Fruit fly (Drosophila melanogaster) whole organism, embryonic: ENCODE measurements around the gene CG18788.

Experiments used
- CG3838 ChIP-seq: fragments of 200-800 bp; sonication (Bioruptor generic); optimal IDR thresholded peaks from 3 replicates; lab custom pipeline; 2016; ENCODE audit warnings: missing biosample characterization, missing genetic modification characterization
- corto ChIP-seq: fragments of 200-800 bp; sonication (Bioruptor generic); optimal IDR thresholded peaks from 2 replicates; lab custom pipeline; 2016; ENCODE audit warnings: missing biosample characterization, mild to moderate bottlenecking, missing genetic modification characterization, moderate library complexity
- pfk ChIP-seq: fragments of 200-800 bp; sonication (Bioruptor generic); optimal IDR thresholded peaks from 2 replicates; lab custom pipeline; 2018; ENCODE audit warnings: missing biosample characterization, mild to moderate bottlenecking, missing genetic modification characterization, moderate library complexity

DNA sequence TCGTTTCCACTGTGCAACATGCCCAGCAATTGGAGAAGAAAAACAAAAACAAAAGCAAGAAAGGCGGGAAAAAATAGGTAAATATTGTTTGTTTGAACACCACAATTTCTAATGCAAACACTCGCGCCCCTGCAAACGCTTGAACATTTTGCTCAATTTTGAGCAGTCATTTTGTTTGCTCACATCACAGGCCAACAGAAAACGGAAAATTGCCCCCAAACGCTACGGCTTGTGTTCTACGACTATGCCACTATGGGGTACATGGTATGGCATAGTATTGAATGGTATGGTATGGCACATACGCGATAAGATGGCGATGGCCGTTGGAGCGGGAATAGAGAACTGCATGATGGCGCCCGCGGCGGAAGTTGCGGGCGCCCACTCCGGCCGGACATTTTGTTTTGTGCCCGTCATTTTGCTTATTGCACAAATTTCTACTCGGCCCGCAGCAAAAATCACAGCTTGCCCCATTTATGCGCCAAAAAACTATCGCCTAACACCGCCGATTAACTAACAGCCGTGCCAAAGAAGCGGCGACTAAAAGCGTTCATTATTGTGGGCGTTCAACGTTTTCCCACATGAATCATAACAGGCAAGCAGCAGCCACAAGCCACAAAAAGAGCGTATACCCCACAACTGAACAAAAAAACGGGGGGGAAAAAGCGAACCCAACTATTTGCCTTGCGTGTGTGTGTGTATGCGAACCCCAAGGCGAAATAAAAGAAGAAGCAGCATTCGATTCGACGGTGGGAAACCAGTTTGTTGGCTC lies 29.6 kb upstream of the CG18788 start:
- TF ChIP-seq corto (GFP tag; lab: Kevin White, UChicago) = no peak
- peak; percentile 96 for TF ChIP-seq CG3838 (GFP tag; lab: Kevin White, UChicago)
- TF ChIP-seq pfk (GFP tag; lab: Kevin White, UChicago) = peak; percentile 68
